Fruit fly (Drosophila melanogaster): ENCODE data around the gene Jon66Ci.

- TF ChIP-seq Mnt (GFP tag; optimal IDR thresholded peaks at IDR 0.05) (no peak), CG11617 (GFP tag; optimal IDR thresholded peaks at IDR 0.05) (no peak), kay (GFP tag; ENCODE audit: borderline replicate concordance) (peak; percentile 21), tj (GFP tag; optimal IDR thresholded peaks at IDR 0.05) (no peak), CG7101 (tag; optimal IDR thresholded peaks at IDR 0.05) (no peak), cnc (optimal IDR thresholded peaks at IDR 0.05) (no peak), cic (GFP tag; optimal IDR thresholded peaks at IDR 0.05) (no peak), CG12768 (GFP tag; optimal IDR thresholded peaks at IDR 0.05) (no peak), pad (GFP tag; optimal IDR thresholded peaks at IDR 0.05) (no peak), CG5204 (GFP tag; optimal IDR thresholded peaks at IDR 0.05) (no peak), Hr96 (GFP tag; optimal IDR thresholded peaks at IDR 0.05) (no peak), Crg-1 (GFP tag; optimal IDR thresholded peaks at IDR 0.05) (no peak), toe (GFP tag; optimal IDR thresholded peaks at IDR 0.05) (no peak)
Observed at dm6 chr3L:8437583-8437982, 46.2 kb downstream of the Jon66Ci start.
